Worm (Caenorhabditis elegans) whole organism, L4 larva: Measurements from ENCODE around the gene K12H6.10.
A peak's percentile ranks its signal among the peaks of the same experiment; 100 is the strongest.

ENCODE experiments used
- F10B5.3 ChIP-seq: sonication (generic microtip); optimal IDR thresholded peaks from 2 replicates; lab custom pipeline; 2016; ENCODE audit warnings: mild to moderate bottlenecking, missing genetic modification characterization, missing compliant biosample characterization
- F37D6.2 ChIP-seq: sonication (generic microtip); optimal IDR thresholded peaks from 2 replicates; lab custom pipeline; 2016; ENCODE audit warnings: mild to moderate bottlenecking, missing genetic modification characterization, missing compliant biosample characterization
- R02D3.7 ChIP-seq: fragments of 150-350 bp; sonication (generic microtip); optimal IDR thresholded peaks from 3 replicates; lab custom pipeline; 2014; ENCODE audit warnings: missing biosample characterization, missing genetic modification characterization
- Y105C5A.15 ChIP-seq: fragments of 200-800 bp; sonication (Bioruptor generic); IDR thresholded peaks from 2 replicates; pipeline ENCODE4 v1.3.6; 2022; ENCODE audit warnings: missing genetic modification characterization, missing compliant biosample characterization
- Y48G9A.11 ChIP-seq: fragments of 200-800 bp; sonication (Bioruptor generic); IDR thresholded peaks from 2 replicates; pipeline ENCODE4 v1.3.6; 2022; ENCODE audit warnings: missing genetic modification reagents, missing genetic modification characterization, missing compliant biosample characterization
- Y5F2A.4 ChIP-seq: fragments of 200-800 bp; sonication (Bioruptor generic); optimal IDR thresholded peaks from 2 replicates; lab custom pipeline; 2018; ENCODE audit warnings: mild to moderate bottlenecking, missing genetic modification characterization, missing compliant biosample characterization
- Y75B8A.6 ChIP-seq: fragments of 200-800 bp; sonication (Bioruptor generic); IDR thresholded peaks from 2 replicates; pipeline ENCODE4 v1.3.6; 2022; ENCODE audit warnings: missing genetic modification reagents, missing genetic modification characterization, missing compliant biosample characterization
- ZK337.2 ChIP-seq: fragments of 200-800 bp; sonication (Bioruptor generic); IDR thresholded peaks from 2 replicates; pipeline ENCODE4 v1.3.6; 2022; ENCODE audit warnings: missing genetic modification reagents, missing genetic modification characterization, missing compliant biosample characterization
- ZK546.5 ChIP-seq, 2 experiments: sonication (generic microtip); optimal IDR thresholded peaks; 2 replicates each; lab custom pipeline; 2017; ENCODE audit warnings: missing biosample characterization in 2 of 2, missing genetic modification characterization in 2 of 2
- ceh-20 ChIP-seq: fragments of 200-800 bp; sonication (Bioruptor generic); IDR thresholded peaks from 2 replicates; pipeline ENCODE4 v1.3.6; 2022; ENCODE audit warnings: missing genetic modification reagents, missing genetic modification characterization, missing compliant biosample characterization
- ceh-28 ChIP-seq: fragments of 150-350 bp; optimal IDR thresholded peaks from 2 replicates; lab custom pipeline; 2014; ENCODE audit warnings: missing biosample characterization, missing genetic modification reagents, missing genetic modification characterization
- ceh-32 ChIP-seq: sonication (generic microtip); optimal IDR thresholded peaks from 2 replicates; lab custom pipeline; 2016; ENCODE audit warnings: mild to moderate bottlenecking, missing genetic modification characterization, missing compliant biosample characterization; ENCODE audit not compliant: poor library complexity
- ceh-82 ChIP-seq: sonication (generic microtip); optimal IDR thresholded peaks from 2 replicates; lab custom pipeline; 2017; ENCODE audit warnings: missing biosample characterization, missing genetic modification characterization
- ces-1 ChIP-seq: fragments of 150-350 bp; sonication (generic microtip); optimal IDR thresholded peaks from 4 replicates; lab custom pipeline; 2014; ENCODE audit warnings: missing biosample characterization, missing genetic modification reagents, missing genetic modification characterization
- ctbp-1 ChIP-seq: fragments of 200-800 bp; sonication (Bioruptor generic); IDR thresholded peaks from 2 replicates; pipeline ENCODE4 v1.3.6; 2022; ENCODE audit warnings: missing genetic modification reagents, missing genetic modification characterization, missing compliant biosample characterization
- daf-16 ChIP-seq, 3 experiments: sonication (generic microtip); optimal IDR thresholded peaks; 2 replicates each; lab custom pipeline; 2016 to 2017; ENCODE audit warnings: missing genetic modification characterization in 3 of 3, missing genetic modification reagents in 3 of 3, mild to moderate bottlenecking in 2 of 3, missing compliant biosample characterization in 2 of 3, missing biosample characterization in 1 of 3, moderate library complexity in 1 of 3
- dmd-6 ChIP-seq: fragments of 200-800 bp; sonication (Bioruptor generic); IDR thresholded peaks from 2 replicates; pipeline ENCODE4 v1.3.6; 2022; ENCODE audit warnings: missing genetic modification reagents, missing genetic modification characterization, missing compliant biosample characterization
- dmd-9 ChIP-seq: fragments of 200-800 bp; sonication (Bioruptor generic); IDR thresholded peaks from 2 replicates; pipeline ENCODE4 v1.3.6; 2022; ENCODE audit warnings: missing genetic modification reagents, missing genetic modification characterization, missing compliant biosample characterization
- dpl-1 ChIP-seq: fragments of 150-350 bp; optimal IDR thresholded peaks from 2 replicates; lab custom pipeline; 2014; ENCODE audit warnings: missing biosample characterization, missing genetic modification reagents, missing genetic modification characterization
- dve-1 ChIP-seq: sonication (generic microtip); optimal IDR thresholded peaks from 2 replicates; lab custom pipeline; 2017; ENCODE audit warnings: antibody characterized with exemption, mild to moderate bottlenecking, missing genetic modification characterization, missing compliant biosample characterization; ENCODE audit not compliant: insufficient read depth
- egl-43 ChIP-seq: fragments of 200-800 bp; sonication (Bioruptor generic); IDR thresholded peaks from 2 replicates; pipeline ENCODE4 v1.3.6; 2022; ENCODE audit warnings: missing genetic modification reagents, missing genetic modification characterization, missing compliant biosample characterization
- fkh-10 ChIP-seq: fragments of 150-350 bp; optimal IDR thresholded peaks from 2 replicates; lab custom pipeline; 2014; ENCODE audit warnings: missing biosample characterization, missing genetic modification reagents, missing genetic modification characterization
- fos-1 ChIP-seq: fragments of 150-350 bp; optimal IDR thresholded peaks from 2 replicates; lab custom pipeline; 2014; ENCODE audit warnings: missing biosample characterization, missing genetic modification characterization
- gei-8 ChIP-seq: fragments of 200-800 bp; sonication (Bioruptor generic); optimal IDR thresholded peaks from 2 replicates; lab custom pipeline; 2018; ENCODE audit warnings: mild to moderate bottlenecking, missing genetic modification characterization, missing compliant biosample characterization
- hif-1 ChIP-seq, 2 experiments: sonication (generic microtip); optimal IDR thresholded peaks; 2 replicates each; lab custom pipeline; 2016 to 2017; ENCODE audit warnings: missing compliant biosample characterization in 2 of 2, missing genetic modification characterization in 2 of 2, missing genetic modification reagents in 2 of 2, missing genotype in 2 of 2, mild to moderate bottlenecking in 1 of 2
- hlh-30 ChIP-seq: sonication (generic microtip); optimal IDR thresholded peaks from 2 replicates; lab custom pipeline; 2017; ENCODE audit warnings: antibody characterized with exemption, mild to moderate bottlenecking, missing genetic modification characterization, missing compliant biosample characterization; ENCODE audit not compliant: insufficient read depth
- jun-1 ChIP-seq: fragments of 150-350 bp; optimal IDR thresholded peaks from 2 replicates; lab custom pipeline; 2014; ENCODE audit warnings: missing biosample characterization, missing genetic modification reagents, missing genetic modification characterization
- lim-7 ChIP-seq: fragments of 200-800 bp; sonication (Bioruptor generic); IDR thresholded peaks from 2 replicates; pipeline ENCODE4 v1.3.6; 2022; ENCODE audit warnings: missing genetic modification characterization, missing compliant biosample characterization
- lin-15B ChIP-seq: fragments of 150-350 bp; sonication (generic microtip); optimal IDR thresholded peaks from 3 replicates; lab custom pipeline; 2014; ENCODE audit warnings: missing biosample characterization, missing genetic modification characterization
- mdl-1 ChIP-seq, 2 experiments: fragments of 150-350 bp in 1 of 2; sonication (generic microtip) in 1 of 2; optimal IDR thresholded peaks; 2 replicates each; lab custom pipeline; 2014 to 2017; ENCODE audit warnings: missing biosample characterization in 2 of 2, missing genetic modification characterization in 2 of 2
- nhr-10 ChIP-seq: fragments of 150-350 bp; optimal IDR thresholded peaks from 2 replicates; lab custom pipeline; 2014; ENCODE audit warnings: missing biosample characterization, missing genetic modification characterization
- nhr-102 ChIP-seq: sonication (generic microtip); optimal IDR thresholded peaks from 2 replicates; lab custom pipeline; 2016; ENCODE audit warnings: mild to moderate bottlenecking, missing genetic modification characterization, moderate library complexity, missing compliant biosample characterization
- nhr-111 ChIP-seq: fragments of 200-800 bp; sonication (Bioruptor generic); optimal IDR thresholded peaks from 2 replicates; lab custom pipeline; 2018; ENCODE audit warnings: mild to moderate bottlenecking, missing genetic modification characterization, missing compliant biosample characterization
- nhr-237 ChIP-seq: sonication (generic microtip); optimal IDR thresholded peaks from 2 replicates; lab custom pipeline; 2017; ENCODE audit warnings: missing biosample characterization, missing genetic modification characterization
- nhr-25 ChIP-seq: sonication (generic microtip); optimal IDR thresholded peaks from 2 replicates; lab custom pipeline; 2017; ENCODE audit warnings: missing genetic modification characterization, mild to moderate bottlenecking, missing compliant biosample characterization, antibody characterized with exemption, moderate library complexity, borderline replicate concordance; ENCODE audit not compliant: insufficient read depth
- nhr-28 ChIP-seq: fragments of 150-350 bp; optimal IDR thresholded peaks from 2 replicates; lab custom pipeline; 2014; ENCODE audit warnings: missing biosample characterization, missing genetic modification characterization
- nhr-41 ChIP-seq: fragments of 200-800 bp; sonication (Bioruptor generic); IDR thresholded peaks from 2 replicates; pipeline ENCODE4 v1.3.6; 2022; ENCODE audit warnings: missing genetic modification reagents, missing genetic modification characterization, missing compliant biosample characterization
- nhr-42 ChIP-seq: fragments of 200-800 bp; sonication (Bioruptor generic); IDR thresholded peaks from 2 replicates; pipeline ENCODE4 v1.3.6; 2022; ENCODE audit warnings: missing genetic modification characterization, missing compliant biosample characterization
- nhr-48 ChIP-seq: sonication (generic microtip); optimal IDR thresholded peaks from 2 replicates; lab custom pipeline; 2016; ENCODE audit warnings: mild to moderate bottlenecking, missing genetic modification characterization, missing compliant biosample characterization
- nhr-77 ChIP-seq: fragments of 150-350 bp; optimal IDR thresholded peaks from 2 replicates; lab custom pipeline; 2014; ENCODE audit warnings: missing biosample characterization, missing genetic modification characterization
- pqm-1 ChIP-seq: sonication (generic microtip); optimal IDR thresholded peaks from 2 replicates; lab custom pipeline; 2017; ENCODE audit warnings: missing biosample characterization, missing genetic modification characterization
- saeg-2 ChIP-seq: fragments of 200-800 bp; sonication (Bioruptor generic); IDR thresholded peaks from 2 replicates; pipeline ENCODE4 v1.3.6; 2022; ENCODE audit warnings: missing genetic modification reagents, missing genetic modification characterization, missing compliant biosample characterization
- snpc-1.2 ChIP-seq: fragments of 200-800 bp; sonication (Bioruptor generic); IDR thresholded peaks from 2 replicates; pipeline ENCODE4 v1.3.6; 2022; ENCODE audit warnings: missing genetic modification reagents, missing genetic modification characterization, missing compliant biosample characterization
- spr-1 ChIP-seq: sonication (generic microtip); optimal IDR thresholded peaks from 2 replicates; lab custom pipeline; 2016; ENCODE audit warnings: mild to moderate bottlenecking, missing genetic modification characterization, missing compliant biosample characterization
- spr-3 ChIP-seq: fragments of 200-800 bp; sonication (Bioruptor generic); optimal IDR thresholded peaks from 2 replicates; lab custom pipeline; 2018; ENCODE audit warnings: mild to moderate bottlenecking, missing genetic modification characterization, missing compliant biosample characterization
- tag-97 ChIP-seq: fragments of 200-800 bp; sonication (Bioruptor generic); IDR thresholded peaks from 2 replicates; pipeline ENCODE4 v1.3.6; 2022; ENCODE audit warnings: missing genetic modification characterization, missing compliant biosample characterization
- zag-1 ChIP-seq: fragments of 150-350 bp; optimal IDR thresholded peaks from 2 replicates; lab custom pipeline; 2014; ENCODE audit warnings: missing biosample characterization, missing genetic modification characterization
- zip-2 ChIP-seq: fragments of 150-350 bp; optimal IDR thresholded peaks from 2 replicates; lab custom pipeline; 2014; ENCODE audit warnings: missing biosample characterization, missing genetic modification characterization
- ztf-11 ChIP-seq: fragments of 150-350 bp; optimal IDR thresholded peaks from 2 replicates; lab custom pipeline; 2014; ENCODE audit warnings: missing biosample characterization, missing genetic modification characterization
- ztf-7 ChIP-seq: fragments of 150-350 bp; optimal IDR thresholded peaks from 2 replicates; lab custom pipeline; 2014; ENCODE audit warnings: missing biosample characterization, missing genetic modification characterization

K12H6.10 gene

ce11 chrII:2802804-2803586, 19.7 kb upstream of the K12H6.10 start (continued):
- TF ChIP-seq daf-16 (GFP tag; optimal IDR thresholded peaks at IDR 0.05; lab: Kevin White, UChicago) (no peak), daf-16 (tag; optimal IDR thresholded peaks at IDR 0.05; lab: Kevin White, UChicago) (peak; percentile 54), hlh-30 (tag; lab: Kevin White, UChicago) (peak; percentile 64), gei-8 (GFP tag; lab: Kevin White, UChicago) (no peak), nhr-41 (GFP tag; lab: Robert Waterston, UW) (no peak), nhr-111 (GFP tag; lab: Kevin White, UChicago) (no peak), nhr-237 (tag; lab: Kevin White, UChicago) (no peak), Y5F2A.4 (no peak), lin-15B (tag; lab: Kevin White, UChicago) (no peak), nhr-42 (no peak), pqm-1 (tag; lab: Kevin White, UChicago) (peak; percentile 82), nhr-25 (no peak), ctbp-1 (GFP tag; lab: Robert Waterston, UW) (no peak), Y48G9A.11 (GFP tag; lab: Robert Waterston, UW) (no peak), hif-1 (tag; optimal IDR thresholded peaks at IDR 0.05; lab: Kevin White, UChicago) (no peak), mdl-1 (tag; optimal IDR thresholded peaks at IDR 0.05; lab: Kevin White, UChicago) (no peak), fkh-10 (no peak), F10B5.3 (tag; lab: Kevin White, UChicago) (no peak), ztf-11 (tag; lab: Kevin White, UChicago) (no peak), dmd-9 (no peak), ceh-20 (no peak), nhr-10 (tag; lab: Kevin White, UChicago) (no peak), F37D6.2 (tag; lab: Kevin White, UChicago) (no peak), ces-1 (no peak), Y105C5A.15 (GFP tag; lab: Robert Waterston, UW) (no peak), ZK337.2 (GFP tag; lab: Robert Waterston, UW) (no peak), saeg-2 (GFP tag; lab: Robert Waterston, UW) (no peak), nhr-48 (peak; percentile 70), ZK546.5 (tag; optimal IDR thresholded peaks at IDR 0.05; lab: Kevin White, UChicago) (no peak), spr-3 (no peak), Y75B8A.6 (no peak), egl-43 (GFP tag; lab: Robert Waterston, UW) (no peak), tag-97 (GFP tag; lab: Robert Waterston, UW) (no peak), snpc-1.2 (GFP tag; lab: Robert Waterston, UW) (no peak), nhr-77 (tag; lab: Kevin White, UChicago) (no peak), fos-1 (tag; lab: Kevin White, UChicago) (no peak), lim-7 (GFP tag; lab: Robert Waterston, UW) (no peak), R02D3.7 (tag; lab: Kevin White, UChicago) (no peak), zag-1 (tag; lab: Kevin White, UChicago) (no peak), nhr-28 (tag; lab: Kevin White, UChicago) (peak; percentile 63), nhr-102 (peak; percentile 40), spr-1 (tag; lab: Kevin White, UChicago) (no peak), ceh-32 (tag; lab: Kevin White, UChicago) (no peak), ztf-7 (no peak), ceh-28 (no peak), dpl-1 (GFP tag; lab: Kevin White, UChicago) (no peak), dmd-6 (GFP tag; lab: Robert Waterston, UW) (peak; percentile 68), jun-1 (tag; lab: Kevin White, UChicago) (no peak), ceh-82 (tag; lab: Kevin White, UChicago) (no peak), zip-2 (tag; lab: Kevin White, UChicago) (no peak), dve-1 (tag; lab: Kevin White, UChicago) (peak; percentile 64)
